Fruit fly (Drosophila melanogaster): ENCODE data around the gene inaF-D.

inaF-D gene

dm6 chrX:11679461-11679860, 49.4 kb downstream of the inaF-D start (continued):
- TF ChIP-seq Met (GFP tag; optimal IDR thresholded peaks at IDR 0.05): no peak
- TF ChIP-seq CG11294 (GFP tag; IDR thresholded peaks at IDR 0.05): no peak
- peak in 1 of 2 experiments; percentile 40 for TF ChIP-seq ss (GFP tag; optimal IDR thresholded peaks at IDR 0.05)
- TF ChIP-seq esn (GFP tag; optimal IDR thresholded peaks at IDR 0.05): peak; percentile 1
- no peak for TF ChIP-seq acj6 (GFP tag; optimal IDR thresholded peaks at IDR 0.05)
- no peak for TF ChIP-seq CG9139 (GFP tag; optimal IDR thresholded peaks at IDR 0.05)
- TF ChIP-seq CG6792 (GFP tag; optimal IDR thresholded peaks at IDR 0.05): no peak
- TF ChIP-seq fkh (GFP tag; optimal IDR thresholded peaks at IDR 0.05): peak; percentile 51
- no peak for TF ChIP-seq CG3032 (tag; optimal IDR thresholded peaks at IDR 0.05)
- TF ChIP-seq CG34406 (GFP tag; optimal IDR thresholded peaks at IDR 0.05): no peak
- TF ChIP-seq CG11762 (GFP tag; optimal IDR thresholded peaks at IDR 0.05; ENCODE audit: insufficient read depth): no peak
- TF ChIP-seq Sox14 (GFP tag; optimal IDR thresholded peaks at IDR 0.05): peak; percentile 24
- no peak for TF ChIP-seq fd85E (GFP tag; optimal IDR thresholded peaks at IDR 0.05)
- no peak for TF ChIP-seq CG8319 (GFP tag; optimal IDR thresholded peaks at IDR 0.05)
- peak; percentile 30 for TF ChIP-seq vri (GFP tag; optimal IDR thresholded peaks at IDR 0.05)
- TF ChIP-seq Gug (GFP tag; IDR thresholded peaks at IDR 0.05): no peak
- TF ChIP-seq CG8119 (GFP tag; IDR thresholded peaks at IDR 0.05): peak; percentile 29; the same call in 2 of the 3 replicates

dm6 chrX:11678539-11679040, 50.3 kb downstream of the inaF-D start, which contains the start of the genes Vlet and bif:
Gene Vlet, minus strand, starts transcription at chrX:11678589.
Gene bif, plus strand, starts transcription at chrX:11678970.
- peak; percentile 51 for TF ChIP-seq CG10669 (GFP tag; optimal IDR thresholded peaks at IDR 0.05)
- TF ChIP-seq achi (GFP tag; optimal IDR thresholded peaks at IDR 0.05): peak; percentile 67
- no peak for TF ChIP-seq CG1621 (tag; optimal IDR thresholded peaks at IDR 0.05)
- peak; percentile 61 for TF ChIP-seq CG3919 (GFP tag; optimal IDR thresholded peaks at IDR 0.05)
- peak; percentile 45 for TF ChIP-seq esn (GFP tag; optimal IDR thresholded peaks at IDR 0.05)
- no peak for TF ChIP-seq Eip75B (GFP tag; optimal IDR thresholded peaks at IDR 0.05)
- TF ChIP-seq Gug (GFP tag; IDR thresholded peaks at IDR 0.05): peak; percentile 52; the same call in 1 of the 2 replicates
- no peak for TF ChIP-seq CG6276 (GFP tag; optimal IDR thresholded peaks at IDR 0.05)
- no peak for TF ChIP-seq fd85E (GFP tag; optimal IDR thresholded peaks at IDR 0.05)
- no peak for TF ChIP-seq Met (GFP tag; optimal IDR thresholded peaks at IDR 0.05)
- TF ChIP-seq CG8632 (GFP tag; optimal IDR thresholded peaks at IDR 0.05): peak; percentile 38
- peak; percentile 66 for TF ChIP-seq OdsH (GFP tag; optimal IDR thresholded peaks at IDR 0.05)
- peak; percentile 54 for TF ChIP-seq CG3032 (tag; optimal IDR thresholded peaks at IDR 0.05)
- TF ChIP-seq CG16779 (tag; optimal IDR thresholded peaks at IDR 0.05): no peak
- TF ChIP-seq CG11762 (GFP tag; optimal IDR thresholded peaks at IDR 0.05; ENCODE audit: insufficient read depth): peak; percentile 49
- peak; percentile 65 for TF ChIP-seq CG6808 (GFP tag; optimal IDR thresholded peaks at IDR 0.05)
- peak; percentile 48; the same call in 1 of the 3 replicates for TF ChIP-seq CG8119 (GFP tag; IDR thresholded peaks at IDR 0.05)
- peak; percentile 27 for TF ChIP-seq dsx (GFP tag; optimal IDR thresholded peaks at IDR 0.05; ENCODE audit: poor library complexity, severe bottlenecking)
- TF ChIP-seq CG11902 (GFP tag; optimal IDR thresholded peaks at IDR 0.05): peak; percentile 57
- no peak for TF ChIP-seq Eip93F (GFP tag; optimal IDR thresholded peaks at IDR 0.05)
- no peak for TF ChIP-seq CG11294 (GFP tag; IDR thresholded peaks at IDR 0.05)
- peak; percentile 49 for TF ChIP-seq topi (GFP tag; optimal IDR thresholded peaks at IDR 0.05)
- TF ChIP-seq acj6 (GFP tag; optimal IDR thresholded peaks at IDR 0.05): peak; percentile 63
- TF ChIP-seq net (GFP tag; optimal IDR thresholded peaks at IDR 0.05): peak; percentile 36
- peak; percentile 47 for TF ChIP-seq Sox14 (GFP tag; optimal IDR thresholded peaks at IDR 0.05)
- TF ChIP-seq Ets21C (GFP tag; optimal IDR thresholded peaks at IDR 0.05): peak; percentile 38
- TF ChIP-seq CG10631 (GFP tag; optimal IDR thresholded peaks at IDR 0.05): peak; percentile 70
- no peak for TF ChIP-seq Smox (GFP tag; optimal IDR thresholded peaks at IDR 0.05)
- TF ChIP-seq Ets96B (tag; optimal IDR thresholded peaks at IDR 0.05): peak; percentile 31
- no peak for TF ChIP-seq Hr38 (GFP tag; optimal IDR thresholded peaks at IDR 0.05)
- no peak for TF ChIP-seq pdm3 (GFP tag; optimal IDR thresholded peaks at IDR 0.05)
- TF ChIP-seq ss (GFP tag; optimal IDR thresholded peaks at IDR 0.05): peak in 1 of 2 experiments; percentile 39
- no peak for TF ChIP-seq CG6854 (GFP tag; optimal IDR thresholded peaks at IDR 0.05)
- peak; percentile 52; the same call in 1 of the 3 replicates for TF ChIP-seq eg (GFP tag; IDR thresholded peaks at IDR 0.05)
- peak; percentile 48 for TF ChIP-seq CG8319 (GFP tag; optimal IDR thresholded peaks at IDR 0.05)
- peak; percentile 34 for TF ChIP-seq fd59A (GFP tag; optimal IDR thresholded peaks at IDR 0.05)
- TF ChIP-seq CG6163 (GFP tag; IDR thresholded peaks at IDR 0.05): 0 out of 3 replicates have a peak, but pooled peaks have one; percentile 46
- TF ChIP-seq CG31627 (GFP tag; optimal IDR thresholded peaks at IDR 0.05): peak; percentile 60
- TF ChIP-seq CG15336 (GFP tag; IDR thresholded peaks at IDR 0.05): peak; percentile 43; the same call in 1 of the 2 replicates
- TF ChIP-seq CG6792 (GFP tag; optimal IDR thresholded peaks at IDR 0.05): peak; percentile 47
- TF ChIP-seq Sox102F (GFP tag; optimal IDR thresholded peaks at IDR 0.05): no peak
- peak; percentile 38 for TF ChIP-seq cyc (GFP tag; optimal IDR thresholded peaks at IDR 0.05)
- peak; percentile 45 for TF ChIP-seq fkh (GFP tag; optimal IDR thresholded peaks at IDR 0.05)
- TF ChIP-seq Eip78C (GFP tag): peak; percentile 46
